Fruit fly (Drosophila melanogaster) whole organism, embryonic: ENCODE data around the gene CG1354.
A peak's percentile ranks its signal among the peaks of the same experiment; 100 is the strongest.

Source experiments
- B-H2 ChIP-seq: fragments of 200-800 bp; sonication (Bioruptor generic); optimal IDR thresholded peaks from 2 replicates; lab custom pipeline; 2018; ENCODE audit warnings: missing biosample characterization, mild to moderate bottlenecking, missing genetic modification characterization
- CG10321 ChIP-seq: fragments of 200-800 bp; sonication (Bioruptor generic); IDR thresholded peaks from 2 replicates; pipeline ENCODE4 v1.3.6; 2022; ENCODE audit warnings: missing biosample characterization, missing genetic modification characterization
- CG11696 ChIP-seq: fragments of 200-800 bp; sonication (Bioruptor generic); IDR thresholded peaks from 2 replicates; pipeline ENCODE4 v1.3.6; 2022; ENCODE audit warnings: missing biosample characterization, missing genetic modification characterization
- CG12219 ChIP-seq: fragments of 200-800 bp; sonication (Bioruptor generic); optimal IDR thresholded peaks from 3 replicates; lab custom pipeline; 2018; ENCODE audit warnings: missing biosample characterization, mild to moderate bottlenecking, missing genetic modification characterization
- CG1233 ChIP-seq: fragments of 200-800 bp; sonication (Bioruptor generic); optimal IDR thresholded peaks from 4 replicates; lab custom pipeline; 2018; ENCODE audit warnings: missing biosample characterization, mild to moderate bottlenecking, missing genetic modification characterization
- CG12744 ChIP-seq: fragments of 200-800 bp; sonication (Bioruptor generic); optimal IDR thresholded peaks from 2 replicates; lab custom pipeline; 2016; ENCODE audit warnings: missing biosample characterization, missing genetic modification characterization
- CG12769 ChIP-seq: fragments of 200-800 bp; sonication (Bioruptor generic); optimal IDR thresholded peaks from 2 replicates; lab custom pipeline; 2019; ENCODE audit warnings: missing biosample characterization, mild to moderate bottlenecking, missing genetic modification characterization, moderate library complexity
- CG1602 ChIP-seq: fragments of 200-800 bp; sonication (Bioruptor generic); optimal IDR thresholded peaks from 3 replicates; lab custom pipeline; 2016; ENCODE audit warnings: missing biosample characterization, missing genetic modification characterization
- CG16779 ChIP-seq: fragments of 200-800 bp; sonication (Bioruptor generic); IDR thresholded peaks from 2 replicates; pipeline ENCODE4 v1.3.6; 2022; ENCODE audit warnings: missing biosample characterization, missing genetic modification characterization
- CG17612 ChIP-seq: fragments of 200-800 bp; sonication (Bioruptor generic); IDR thresholded peaks from 2 replicates; pipeline ENCODE4 v1.3.6; 2022; ENCODE audit warnings: missing biosample characterization, missing genetic modification characterization
- CG17802 ChIP-seq: fragments of 200-800 bp; sonication (Bioruptor generic); optimal IDR thresholded peaks from 2 replicates; lab custom pipeline; 2018; ENCODE audit warnings: missing biosample characterization, mild to moderate bottlenecking, missing genetic modification characterization, moderate library complexity
- CG6175 ChIP-seq: fragments of 200-800 bp; sonication (Bioruptor generic); IDR thresholded peaks from 3 replicates; pipeline ENCODE4 v1.3.6; 2022; ENCODE audit warnings: missing biosample characterization, missing genetic modification characterization
- CG7928 ChIP-seq: fragments of 200-800 bp; sonication (Bioruptor generic); optimal IDR thresholded peaks from 2 replicates; lab custom pipeline; 2017; ENCODE audit warnings: missing biosample characterization, mild to moderate bottlenecking, missing genetic modification characterization
- CG8290 ChIP-seq, 3 experiments: fragments of 200-800 bp; sonication (Bioruptor generic); optimal IDR thresholded peaks; 2 replicates each; lab custom pipeline; 2016 to 2019; ENCODE audit warnings: missing biosample characterization in 3 of 3, missing genetic modification characterization in 3 of 3, mild to moderate bottlenecking in 2 of 3, moderate library complexity in 1 of 3
- CG9876 ChIP-seq: fragments of 200-800 bp; sonication (Bioruptor generic); optimal IDR thresholded peaks from 2 replicates; lab custom pipeline; 2016; ENCODE audit warnings: missing biosample characterization, missing genetic modification characterization
- E2f2 ChIP-seq: fragments of 200-800 bp; sonication (Bioruptor generic); IDR thresholded peaks from 2 replicates; pipeline ENCODE4 v1.3.6; 2022; ENCODE audit warnings: missing biosample characterization, missing genetic modification characterization
- ERR ChIP-seq: fragments of 200-800 bp; sonication (Bioruptor generic); optimal IDR thresholded peaks from 2 replicates; lab custom pipeline; 2016; ENCODE audit warnings: missing biosample characterization, missing genetic modification characterization
- Ets65A ChIP-seq: fragments of 200-800 bp; sonication (Bioruptor generic); peaks from one replicate; lab custom pipeline; 2016; ENCODE audit warnings: missing biosample characterization, missing genetic modification characterization
- Hand ChIP-seq: fragments of 200-800 bp; sonication (Bioruptor generic); optimal IDR thresholded peaks from 2 replicates; lab custom pipeline; 2017; ENCODE audit warnings: mild to moderate bottlenecking, missing biosample characterization, missing genetic modification reagents, missing genetic modification characterization
- MTF-1 ChIP-seq: fragments of 200-800 bp; sonication (Bioruptor generic); optimal IDR thresholded peaks from 2 replicates; lab custom pipeline; 2018; ENCODE audit warnings: missing biosample characterization, mild to moderate bottlenecking, missing genetic modification characterization, borderline replicate concordance
- Max ChIP-seq: fragments of 200-800 bp; sonication (Bioruptor generic); optimal IDR thresholded peaks from 2 replicates; lab custom pipeline; 2016; ENCODE audit warnings: missing biosample characterization, mild to moderate bottlenecking, missing genetic modification characterization
- Nf-YC ChIP-seq: fragments of 200-800 bp; optimal IDR thresholded peaks from 3 replicates; lab custom pipeline; 2019; ENCODE audit warnings: missing biosample characterization, mild to moderate bottlenecking, missing genetic modification characterization, moderate library complexity
- Ptx1 ChIP-seq: fragments of 200-800 bp; sonication (Bioruptor generic); IDR thresholded peaks from 2 replicates; pipeline ENCODE4 v1.3.6; 2022; ENCODE audit warnings: missing biosample characterization, missing genetic modification characterization
- Trl ChIP-seq, 3 experiments: fragments of >200 bp in 2 of 3; fragments of 200-800 bp in 1 of 3; sonication (Bioruptor generic) in 1 of 3; optimal IDR thresholded peaks; 2 replicates in 1 of 3; 3 replicates in 2 of 3; lab custom pipeline; 2016 to 2017; ENCODE audit warnings: missing biosample characterization in 1 of 3, missing genetic modification characterization in 1 of 3
- abd-A ChIP-seq: fragments of 200-800 bp; sonication (Bioruptor generic); optimal IDR thresholded peaks from 3 replicates; lab custom pipeline; 2019; ENCODE audit warnings: missing biosample characterization, mild to moderate bottlenecking, missing genetic modification characterization, moderate library complexity
- cad ChIP-seq: fragments of >200 bp; optimal IDR thresholded peaks from 2 replicates; lab custom pipeline; 2017; ENCODE audit warnings: missing biosample characterization, missing genetic modification characterization
- chm ChIP-seq: fragments of 200-800 bp; sonication (Bioruptor generic); IDR thresholded peaks from 2 replicates; pipeline ENCODE4 v1.3.6; 2022; ENCODE audit warnings: missing biosample characterization, missing genetic modification characterization
- dm ChIP-seq: fragments of 200-800 bp; sonication (Bioruptor generic); optimal IDR thresholded peaks from 3 replicates; lab custom pipeline; 2016; ENCODE audit warnings: missing biosample characterization, missing genetic modification characterization
- grn ChIP-seq: fragments of 200-800 bp; sonication (Bioruptor generic); optimal IDR thresholded peaks from 3 replicates; lab custom pipeline; 2017; ENCODE audit warnings: missing biosample characterization, missing genetic modification characterization
- gsb-n ChIP-seq: fragments of 200-800 bp; sonication (Bioruptor generic); optimal IDR thresholded peaks from 3 replicates; lab custom pipeline; 2018; ENCODE audit warnings: missing biosample characterization, mild to moderate bottlenecking, missing genetic modification characterization
- inv ChIP-seq: fragments of 200-800 bp; sonication (Bioruptor generic); IDR thresholded peaks from 2 replicates; pipeline ENCODE4 v1.3.6; 2022; ENCODE audit warnings: missing biosample characterization, missing genetic modification characterization; ENCODE audit not compliant: partially characterized antibody
- kah ChIP-seq: fragments of 200-800 bp; sonication (Bioruptor generic); optimal IDR thresholded peaks from 2 replicates; lab custom pipeline; 2018; ENCODE audit warnings: missing biosample characterization, mild to moderate bottlenecking, missing genetic modification characterization
- kni ChIP-seq: fragments of 200-800 bp; sonication (Bioruptor generic); optimal IDR thresholded peaks from 3 replicates; lab custom pipeline; 2017; ENCODE audit warnings: mild to moderate bottlenecking, missing biosample characterization, missing genetic modification reagents, missing genetic modification characterization
- knrl ChIP-seq: fragments of 200-800 bp; sonication (Bioruptor generic); IDR thresholded peaks from 3 replicates; pipeline ENCODE4 v1.3.6; 2022; ENCODE audit warnings: missing biosample characterization, missing genetic modification characterization; ENCODE audit not compliant: partially characterized antibody
- odd ChIP-seq: fragments of 200-800 bp; sonication (Bioruptor generic); optimal IDR thresholded peaks from 2 replicates; lab custom pipeline; 2017; ENCODE audit warnings: missing biosample characterization, mild to moderate bottlenecking, missing genetic modification characterization
- pan ChIP-seq, 4 experiments: fragments of >200 bp in 3 of 4; fragments of 200-800 bp in 1 of 4; sonication (Bioruptor generic) in 1 of 4; optimal IDR thresholded peaks in 3 of 4; IDR thresholded peaks in 1 of 4; 2 replicates each; pipeline versions ENCODE4 v1.3.6 to Lab custom; 2017 to 2022; ENCODE audit warnings: missing biosample characterization in 2 of 4, missing genetic modification characterization in 2 of 4, mixed read lengths in 1 of 4
- ro ChIP-seq: fragments of 200-800 bp; sonication (Bioruptor generic); IDR thresholded peaks from 2 replicates; pipeline ENCODE4 v1.3.6; 2022; ENCODE audit warnings: missing biosample characterization, missing genetic modification characterization
- tgo ChIP-seq: fragments of 200-800 bp; sonication (Bioruptor generic); IDR thresholded peaks from 3 replicates; pipeline ENCODE4 v1.3.6; 2022; ENCODE audit warnings: missing biosample characterization, missing genetic modification characterization
- tio ChIP-seq: fragments of 200-800 bp; sonication (Bioruptor generic); optimal IDR thresholded peaks from 2 replicates; lab custom pipeline; 2017; ENCODE audit warnings: missing biosample characterization, missing genetic modification characterization, inconsistent platforms
- trem ChIP-seq: fragments of 200-800 bp; optimal IDR thresholded peaks from 3 replicates; lab custom pipeline; 2019; ENCODE audit warnings: missing biosample characterization, mild to moderate bottlenecking, missing genetic modification characterization, moderate library complexity
- wek ChIP-seq: fragments of 200-800 bp; sonication (Bioruptor generic); optimal IDR thresholded peaks from 3 replicates; lab custom pipeline; 2018; ENCODE audit warnings: missing biosample characterization, mild to moderate bottlenecking, missing genetic modification characterization, moderate library complexity

The CG1354 gene

DNA sequence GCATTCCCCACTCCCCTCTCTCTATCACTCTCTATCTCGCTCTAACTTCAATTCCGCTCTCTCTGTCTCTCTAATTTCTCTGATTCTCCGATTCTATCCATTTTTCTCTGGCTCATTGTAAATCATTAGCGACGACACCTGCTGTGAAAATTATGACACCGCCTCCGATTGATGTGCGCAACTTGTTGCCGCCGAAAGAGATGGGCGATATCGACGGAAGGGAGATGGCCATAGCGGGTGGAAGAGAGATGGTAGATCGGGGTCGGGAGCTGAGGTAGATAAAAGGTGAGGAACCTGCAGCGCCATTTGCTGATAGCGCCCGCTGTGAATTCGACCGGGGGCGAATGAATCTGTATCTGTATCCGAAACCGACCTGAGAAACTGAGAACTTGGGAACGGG lies 28.8 kb upstream of the CG1354 start (continued):
- no peak for TF ChIP-seq CG9876 (GFP tag; lab: Kevin White, UChicago)
- TF ChIP-seq CG6175: no peak
- no peak for TF ChIP-seq CG1602 (GFP tag; lab: Kevin White, UChicago)
- peak; percentile 73 for TF ChIP-seq kah (GFP tag; lab: Kevin White, UChicago)
- peak; percentile 81 for TF ChIP-seq kni (GFP tag; lab: Kevin White, UChicago)
- TF ChIP-seq wek (GFP tag; lab: Kevin White, UChicago): no peak
- TF ChIP-seq Ets65A (GFP tag; lab: Kevin White, UChicago): peak; percentile 35
- no peak for TF ChIP-seq knrl (GFP tag; lab: Robert Waterston, UW)
- TF ChIP-seq trem: no peak
- TF ChIP-seq CG12744 (GFP tag; lab: Kevin White, UChicago): no peak
- TF ChIP-seq Nf-YC (tag; lab: Kevin White, UChicago): peak; percentile 88
- peak; percentile 67 for TF ChIP-seq grn (GFP tag; lab: Kevin White, UChicago)
- TF ChIP-seq odd (GFP tag; lab: Kevin White, UChicago): no peak
- no peak for TF ChIP-seq CG8290 (GFP tag; optimal IDR thresholded peaks at IDR 0.05; lab: Kevin White, UChicago)
- no peak for TF ChIP-seq CG8290 (tag; optimal IDR thresholded peaks at IDR 0.05; lab: Kevin White, UChicago)
- no peak for TF ChIP-seq ERR (GFP tag; lab: Kevin White, UChicago)
- no peak for TF ChIP-seq CG17802 (tag; lab: Kevin White, UChicago)
- TF ChIP-seq B-H2: no peak
- TF ChIP-seq CG7928 (GFP tag; lab: Kevin White, UChicago): no peak
- TF ChIP-seq cad (GFP tag; lab: Kevin White, UChicago): peak; percentile 73
- no peak for TF ChIP-seq CG16779 (GFP tag; lab: Robert Waterston, UW)
- TF ChIP-seq gsb-n (tag; lab: Kevin White, UChicago): peak; percentile 34
- TF ChIP-seq CG12219 (GFP tag; lab: Kevin White, UChicago): no peak
- TF ChIP-seq Ptx1 (GFP tag; lab: Robert Waterston, UW): no peak
- TF ChIP-seq abd-A (tag; lab: Kevin White, UChicago): peak; percentile 76
- TF ChIP-seq MTF-1: no peak
- no peak for TF ChIP-seq Hand (GFP tag; lab: Kevin White, UChicago)
- TF ChIP-seq pan (optimal IDR thresholded peaks at IDR 0.05; lab: Kevin White, UChicago): no peak
- no peak for TF ChIP-seq pan (GFP tag; optimal IDR thresholded peaks at IDR 0.05 in 1 of 2, IDR thresholded peaks at IDR 0.05 in 1 of 2)
- no peak for TF ChIP-seq Max (GFP tag; lab: Kevin White, UChicago)
- peak in 1 of 2 experiments; percentile 28 for TF ChIP-seq Trl (optimal IDR thresholded peaks at IDR 0.05; lab: Kevin White, UChicago)
- no peak for TF ChIP-seq Trl (GFP tag; optimal IDR thresholded peaks at IDR 0.05; lab: Kevin White, UChicago)
- TF ChIP-seq chm (GFP tag; lab: Robert Waterston, UW): no peak
- no peak for TF ChIP-seq CG12769 (tag; lab: Kevin White, UChicago)
- 0 out of 2 replicates have a peak, but pooled peaks have one; percentile 43 for TF ChIP-seq CG10321 (GFP tag; lab: Robert Waterston, UW)
- TF ChIP-seq CG17612 (GFP tag; lab: Robert Waterston, UW): no peak
- TF ChIP-seq dm (GFP tag; lab: Kevin White, UChicago): no peak
- TF ChIP-seq ro (GFP tag; lab: Robert Waterston, UW): no peak
- TF ChIP-seq inv (GFP tag; lab: Robert Waterston, UW): no peak
- TF ChIP-seq CG11696: no peak
- TF ChIP-seq tgo (GFP tag; lab: Robert Waterston, UW): no peak
- no peak for TF ChIP-seq tio
- no peak for TF ChIP-seq CG1233 (GFP tag; lab: Kevin White, UChicago)
- TF ChIP-seq E2f2 (GFP tag; lab: Robert Waterston, UW): no peak
